Worm (Caenorhabditis elegans) whole organism, L4 larva: ENCODE measurements around the gene ipla-5.

Experiments
- F37D6.2 ChIP-seq: sonication (generic microtip); optimal IDR thresholded peaks from 2 replicates; lab custom pipeline; 2016; ENCODE audit warnings: mild to moderate bottlenecking, missing genetic modification characterization, missing compliant biosample characterization
- F49E8.2 ChIP-seq: sonication (generic microtip); optimal IDR thresholded peaks from 2 replicates; lab custom pipeline; 2016; ENCODE audit warnings: missing compliant biosample characterization, mild to moderate bottlenecking, missing genetic modification characterization, borderline replicate concordance
- ama-1 ChIP-seq: fragments of 150-350 bp; optimal IDR thresholded peaks from 2 replicates; lab custom pipeline; 2014; ENCODE audit warnings: inconsistent platforms, mixed read lengths
- ceh-28 ChIP-seq: fragments of 150-350 bp; optimal IDR thresholded peaks from 2 replicates; lab custom pipeline; 2014; ENCODE audit warnings: missing biosample characterization, missing genetic modification reagents, missing genetic modification characterization
- ceh-82 ChIP-seq: sonication (generic microtip); optimal IDR thresholded peaks from 2 replicates; lab custom pipeline; 2017; ENCODE audit warnings: missing biosample characterization, missing genetic modification characterization
- madf-5 ChIP-seq, 2 experiments: fragments of 200-800 bp; sonication (Bioruptor generic); IDR thresholded peaks; 2 replicates each; pipeline ENCODE4 v1.3.6; 2022; ENCODE audit warnings: missing compliant biosample characterization in 2 of 2, missing genetic modification characterization in 2 of 2
- mdl-1 ChIP-seq, 2 experiments: fragments of 150-350 bp in 1 of 2; sonication (generic microtip) in 1 of 2; optimal IDR thresholded peaks; 2 replicates each; lab custom pipeline; 2014 to 2017; ENCODE audit warnings: missing biosample characterization in 2 of 2, missing genetic modification characterization in 2 of 2
- nhr-102 ChIP-seq: sonication (generic microtip); optimal IDR thresholded peaks from 2 replicates; lab custom pipeline; 2016; ENCODE audit warnings: mild to moderate bottlenecking, missing genetic modification characterization, moderate library complexity, missing compliant biosample characterization
- nhr-237 ChIP-seq: sonication (generic microtip); optimal IDR thresholded peaks from 2 replicates; lab custom pipeline; 2017; ENCODE audit warnings: missing biosample characterization, missing genetic modification characterization
- nhr-41 ChIP-seq: fragments of 200-800 bp; sonication (Bioruptor generic); IDR thresholded peaks from 2 replicates; pipeline ENCODE4 v1.3.6; 2022; ENCODE audit warnings: missing genetic modification reagents, missing genetic modification characterization, missing compliant biosample characterization
- nhr-76 ChIP-seq: fragments of 150-350 bp; optimal IDR thresholded peaks from 2 replicates; lab custom pipeline; 2014; ENCODE audit warnings: missing biosample characterization, missing genetic modification characterization
- nhr-77 ChIP-seq: fragments of 150-350 bp; optimal IDR thresholded peaks from 2 replicates; lab custom pipeline; 2014; ENCODE audit warnings: missing biosample characterization, missing genetic modification characterization
- snpc-4 ChIP-seq: fragments of 150-350 bp; optimal IDR thresholded peaks from 2 replicates; lab custom pipeline; 2014; ENCODE audit warnings: missing biosample characterization, missing genetic modification characterization
- unc-62 ChIP-seq, 3 experiments: fragments of 150-350 bp in 1 of 3; sonication (generic microtip); optimal IDR thresholded peaks in 2 of 3; peaks in 1 of 3; 1 replicate in 1 of 3; 2 replicates in 2 of 3; lab custom pipeline; 2014 to 2017; ENCODE audit warnings: missing biosample characterization in 3 of 3, missing genetic modification characterization in 3 of 3, missing genetic modification reagents in 3 of 3, missing genotype in 1 of 3

DNA sequence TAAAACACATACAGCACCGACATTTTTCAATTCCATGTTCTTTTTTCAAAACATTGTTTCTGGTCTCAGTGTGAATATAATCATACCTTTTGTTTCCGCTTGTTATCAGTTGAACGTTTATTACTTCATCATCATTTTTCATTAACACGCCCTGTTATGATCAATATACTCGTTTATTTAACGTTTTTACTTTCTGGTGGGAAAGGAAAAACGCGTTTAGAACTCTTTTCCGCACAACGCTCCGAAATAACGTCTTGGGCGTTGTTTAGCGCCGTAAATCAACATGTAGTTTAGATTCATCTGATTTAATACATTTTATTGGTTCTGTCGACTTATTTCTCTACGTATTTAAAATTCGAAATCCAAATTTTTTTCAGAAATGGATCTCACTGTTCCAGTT is 10.3 kb downstream of the ipla-5 start, which contains the start of gene pgm-3:
- TF ChIP-seq nhr-41 (GFP tag; lab: Robert Waterston, UW) (no peak), nhr-237 (tag; lab: Kevin White, UChicago) (no peak), nhr-102 (tag; lab: Kevin White, UChicago) (no peak), nhr-76 (tag; lab: Kevin White, UChicago) (no peak), unc-62 (GFP tag; optimal IDR thresholded peaks at IDR 0.05 in 1 of 2; lab: Kevin White, UChicago) (no peak), unc-62 (tag; optimal IDR thresholded peaks at IDR 0.05; lab: Kevin White, UChicago) (no peak), mdl-1 (tag; optimal IDR thresholded peaks at IDR 0.05; lab: Kevin White, UChicago) (no peak), ama-1 (no peak), ceh-28 (tag; lab: Kevin White, UChicago) (no peak), snpc-4 (tag; lab: Kevin White, UChicago) (no peak), F37D6.2 (tag; lab: Kevin White, UChicago) (no peak), F49E8.2 (tag; lab: Kevin White, UChicago) (no peak), ceh-82 (tag; lab: Kevin White, UChicago) (no peak), nhr-77 (tag; lab: Kevin White, UChicago) (no peak), madf-5 (GFP tag; IDR thresholded peaks at IDR 0.05; lab: Robert Waterston, UW) (no peak)
